Worm (Caenorhabditis elegans) whole organism, young adult: Measurements from ENCODE around the gene C18H7.6.
A peak's percentile ranks its signal among the peaks of the same experiment; 100 is the strongest.

Experiments used
- B0336.3 ChIP-seq: fragments of 200-800 bp; sonication (Bioruptor generic); IDR thresholded peaks from 2 replicates; pipeline ENCODE4 v1.3.6; 2022; ENCODE audit warnings: missing genetic modification characterization, missing compliant biosample characterization
- D2030.7 ChIP-seq: fragments of 200-800 bp; sonication (Bioruptor generic); IDR thresholded peaks from 2 replicates; pipeline ENCODE4 v1.3.6; 2022; ENCODE audit warnings: missing genetic modification reagents, missing genetic modification characterization, missing compliant biosample characterization
- F10E7.11 ChIP-seq: sonication (generic microtip); optimal IDR thresholded peaks from 2 replicates; lab custom pipeline; 2017; ENCODE audit warnings: mild to moderate bottlenecking, missing genetic modification characterization, moderate library complexity, missing compliant biosample characterization
- F22D6.2 ChIP-seq: sonication (generic microtip); optimal IDR thresholded peaks from 2 replicates; lab custom pipeline; 2016; ENCODE audit warnings: mild to moderate bottlenecking, missing genetic modification characterization, missing compliant biosample characterization
- F39B2.1 ChIP-seq: fragments of 200-800 bp; sonication (Bioruptor generic); IDR thresholded peaks from 2 replicates; pipeline ENCODE4 v1.3.6; 2022; ENCODE audit warnings: missing genetic modification reagents, missing genetic modification characterization, missing compliant biosample characterization
- F49E8.2 ChIP-seq: sonication (generic microtip); optimal IDR thresholded peaks from 3 replicates; lab custom pipeline; 2017; ENCODE audit warnings: missing genetic modification characterization, mild to moderate bottlenecking, missing compliant biosample characterization, antibody characterized with exemption, moderate library complexity; ENCODE audit not compliant: insufficient read depth
- K11D2.4 ChIP-seq: fragments of 200-800 bp; sonication (Bioruptor generic); IDR thresholded peaks from 2 replicates; pipeline ENCODE4 v1.3.6; 2022; ENCODE audit warnings: missing genetic modification reagents, missing genetic modification characterization, missing compliant biosample characterization
- K12H6.12 ChIP-seq: fragments of 200-800 bp; sonication (Bioruptor generic); optimal IDR thresholded peaks from 2 replicates; lab custom pipeline; 2018; ENCODE audit warnings: mild to moderate bottlenecking, missing genetic modification characterization, missing compliant biosample characterization
- T26A5.8 ChIP-seq: sonication (generic microtip); optimal IDR thresholded peaks from 2 replicates; lab custom pipeline; 2016; ENCODE audit warnings: missing genetic modification characterization, missing compliant biosample characterization
- Y56A3A.18 ChIP-seq: fragments of 200-800 bp; sonication (Bioruptor generic); IDR thresholded peaks from 2 replicates; pipeline ENCODE4 v1.3.6; 2022; ENCODE audit warnings: missing genetic modification reagents, missing genetic modification characterization, missing compliant biosample characterization
- Y79H2A.3 ChIP-seq: fragments of 200-800 bp; sonication (Bioruptor generic); conservative IDR thresholded peaks from 2 replicates; pipeline ENCODE4 v1.3.6; 2022; ENCODE audit warnings: missing genetic modification reagents, missing genetic modification characterization, missing compliant biosample characterization
- ZK185.1 ChIP-seq: sonication (generic microtip); optimal IDR thresholded peaks from 2 replicates; lab custom pipeline; 2016; ENCODE audit warnings: mild to moderate bottlenecking, missing genetic modification characterization, missing compliant biosample characterization; ENCODE audit not compliant: poor library complexity, severe bottlenecking
- ama-1 ChIP-seq, 3 experiments: fragments of 150-350 bp in 1 of 3; sonication (generic microtip) in 2 of 3; optimal IDR thresholded peaks; 2 replicates each; lab custom pipeline; 2014 to 2018; ENCODE audit warnings: missing biosample characterization in 2 of 3, missing genetic modification characterization in 2 of 3, missing genetic modification reagents in 2 of 3
- aptf-3 ChIP-seq: fragments of 200-800 bp; sonication (Bioruptor generic); IDR thresholded peaks from 2 replicates; pipeline ENCODE4 v1.3.6; 2022; ENCODE audit warnings: missing genetic modification characterization, missing compliant biosample characterization
- atf-7 ChIP-seq: sonication (generic microtip); optimal IDR thresholded peaks from 2 replicates; lab custom pipeline; 2017; ENCODE audit warnings: mild to moderate bottlenecking, missing genetic modification characterization, missing compliant biosample characterization
- athp-1 ChIP-seq: sonication (generic microtip); optimal IDR thresholded peaks from 2 replicates; lab custom pipeline; 2017; ENCODE audit warnings: mild to moderate bottlenecking, missing genetic modification characterization, missing compliant biosample characterization
- attf-3 ChIP-seq: fragments of 200-800 bp; sonication (Bioruptor generic); conservative IDR thresholded peaks from 2 replicates; pipeline ENCODE4 v1.3.6; 2022; ENCODE audit warnings: missing genetic modification reagents, missing genetic modification characterization, missing compliant biosample characterization
- attf-5 ChIP-seq: fragments of 200-800 bp; sonication (Bioruptor generic); optimal IDR thresholded peaks from 2 replicates; lab custom pipeline; 2018; ENCODE audit warnings: mild to moderate bottlenecking, missing genetic modification characterization, missing compliant biosample characterization
- bed-2 ChIP-seq: fragments of 200-800 bp; sonication (Bioruptor generic); IDR thresholded peaks from 2 replicates; pipeline ENCODE4 v1.3.6; 2022; ENCODE audit warnings: missing genetic modification reagents, missing genetic modification characterization, missing compliant biosample characterization
- ccch-3 ChIP-seq: fragments of 200-800 bp; sonication (Bioruptor generic); optimal IDR thresholded peaks from 2 replicates; lab custom pipeline; 2018; ENCODE audit warnings: mild to moderate bottlenecking, missing genetic modification characterization, missing compliant biosample characterization
- cebp-1 ChIP-seq, 2 experiments: fragments of 200-800 bp in 1 of 2; sonication (Bioruptor generic) in 1 of 2; sonication (generic microtip) in 1 of 2; IDR thresholded peaks in 1 of 2; optimal IDR thresholded peaks in 1 of 2; 2 replicates each; pipeline versions ENCODE4 v1.3.6 to Lab custom; 2017 to 2022; ENCODE audit warnings: missing compliant biosample characterization in 2 of 2, missing genetic modification characterization in 2 of 2, mild to moderate bottlenecking in 1 of 2, missing genetic modification reagents in 1 of 2, moderate library complexity in 1 of 2
- ceh-100 ChIP-seq: fragments of 200-800 bp; sonication (Bioruptor generic); IDR thresholded peaks from 2 replicates; pipeline ENCODE4 v1.3.6; 2022; ENCODE audit warnings: missing genetic modification reagents, missing genetic modification characterization, missing compliant biosample characterization
- chd-7 ChIP-seq: sonication (generic microtip); optimal IDR thresholded peaks from 2 replicates; lab custom pipeline; 2016; ENCODE audit warnings: mild to moderate bottlenecking, missing genetic modification characterization, moderate library complexity, missing compliant biosample characterization
- dox-1 ChIP-seq: fragments of 200-800 bp; sonication (Bioruptor generic); IDR thresholded peaks from 2 replicates; pipeline ENCODE4 v1.3.6; 2022; ENCODE audit warnings: missing genetic modification reagents, missing genetic modification characterization, missing compliant biosample characterization
- dpff-1 ChIP-seq: sonication (generic microtip); optimal IDR thresholded peaks from 2 replicates; lab custom pipeline; 2017; ENCODE audit warnings: mild to moderate bottlenecking, missing genetic modification characterization, missing compliant biosample characterization
- efl-1 ChIP-seq: fragments of 150-350 bp; optimal IDR thresholded peaks from 2 replicates; lab custom pipeline; 2014; ENCODE audit warnings: missing biosample characterization, missing genetic modification reagents, missing genetic modification characterization
- egl-44 ChIP-seq: fragments of 200-800 bp; sonication (Bioruptor generic); IDR thresholded peaks from 2 replicates; pipeline ENCODE4 v1.3.6; 2022; ENCODE audit warnings: missing genetic modification reagents, missing genetic modification characterization, missing compliant biosample characterization
- fkh-3 ChIP-seq: sonication (generic microtip); optimal IDR thresholded peaks from 2 replicates; lab custom pipeline; 2016; ENCODE audit warnings: mild to moderate bottlenecking, missing genetic modification characterization, missing compliant biosample characterization
- him-1 ChIP-seq: sonication (generic microtip); optimal IDR thresholded peaks from 2 replicates; lab custom pipeline; 2016; ENCODE audit warnings: missing genotype, missing genetic modification reagents, missing genetic modification characterization, missing compliant biosample characterization
- hlh-12 ChIP-seq: sonication (generic microtip); optimal IDR thresholded peaks from 2 replicates; lab custom pipeline; 2016; ENCODE audit warnings: missing genetic modification characterization, missing compliant biosample characterization
- hrde-1 ChIP-seq: sonication (generic microtip); optimal IDR thresholded peaks from 2 replicates; lab custom pipeline; 2016; ENCODE audit warnings: missing genetic modification characterization, mild to moderate bottlenecking, missing compliant biosample characterization, moderate library complexity, missing genotype, missing genetic modification reagents, borderline replicate concordance
- lin-26 ChIP-seq: fragments of 200-800 bp; sonication (Bioruptor generic); IDR thresholded peaks from 2 replicates; pipeline ENCODE4 v1.3.6; 2022; ENCODE audit warnings: missing genetic modification reagents, missing genetic modification characterization, missing compliant biosample characterization
- lin-40 ChIP-seq: sonication (generic microtip); optimal IDR thresholded peaks from 2 replicates; lab custom pipeline; 2016; ENCODE audit warnings: missing genetic modification characterization, mild to moderate bottlenecking, missing compliant biosample characterization, missing genotype, missing genetic modification reagents
- lsy-27 ChIP-seq: sonication (generic microtip); optimal IDR thresholded peaks from 2 replicates; lab custom pipeline; 2017; ENCODE audit warnings: missing genetic modification characterization, mild to moderate bottlenecking, missing compliant biosample characterization, antibody characterized with exemption, missing genotype, borderline replicate concordance; ENCODE audit not compliant: insufficient read depth
- mes-4 ChIP-seq: sonication (generic microtip); optimal IDR thresholded peaks from 2 replicates; lab custom pipeline; 2016; ENCODE audit warnings: missing genotype, missing genetic modification characterization, missing compliant biosample characterization
- nfya-2 ChIP-seq: fragments of 200-800 bp; sonication (Bioruptor generic); IDR thresholded peaks from 2 replicates; pipeline ENCODE4 v1.3.6; 2022; ENCODE audit warnings: missing genetic modification reagents, missing genetic modification characterization, missing compliant biosample characterization
- nhr-80 ChIP-seq: sonication (generic microtip); optimal IDR thresholded peaks from 2 replicates; lab custom pipeline; 2016; ENCODE audit warnings: missing genetic modification characterization, missing compliant biosample characterization
- nhr-90 ChIP-seq: sonication (generic microtip); optimal IDR thresholded peaks from 2 replicates; lab custom pipeline; 2016; ENCODE audit warnings: missing genotype, mild to moderate bottlenecking, missing genetic modification characterization, missing compliant biosample characterization
- pha-4 ChIP-seq: fragments of 150-350 bp; sonication (generic microtip); optimal IDR thresholded peaks from 2 replicates; lab custom pipeline; 2014; ENCODE audit warnings: missing biosample characterization, missing genetic modification reagents, missing genetic modification characterization
- rcor-1 ChIP-seq: fragments of 200-800 bp; sonication (Bioruptor generic); IDR thresholded peaks from 2 replicates; pipeline ENCODE4 v1.3.6; 2022; ENCODE audit warnings: missing genetic modification reagents, missing genetic modification characterization, missing compliant biosample characterization
- rpc-1 ChIP-seq, 2 experiments: fragments of 150-350 bp in 1 of 2; sonication (generic microtip) in 1 of 2; optimal IDR thresholded peaks; 2 replicates each; lab custom pipeline; 2014 to 2018; ENCODE audit warnings: missing biosample characterization in 1 of 2, missing genetic modification characterization in 1 of 2, missing genetic modification reagents in 1 of 2, missing genotype in 1 of 2
- sdz-38 ChIP-seq: sonication (generic microtip); optimal IDR thresholded peaks from 2 replicates; lab custom pipeline; 2016; ENCODE audit warnings: missing genotype, missing genetic modification characterization, missing compliant biosample characterization
- snpc-4 ChIP-seq, 5 experiments: fragments of 150-350 bp in 1 of 5; sonication (generic microtip) in 4 of 5; optimal IDR thresholded peaks; 2 replicates each; lab custom pipeline; 2014 to 2018; ENCODE audit warnings: missing genetic modification characterization in 5 of 5, missing biosample characterization in 3 of 5, antibody characterized with exemption in 2 of 5, mild to moderate bottlenecking in 2 of 5, missing compliant biosample characterization in 2 of 5, missing genotype in 2 of 5, moderate library complexity in 2 of 5, missing genetic modification reagents in 1 of 5
- sptf-2 ChIP-seq: fragments of 200-800 bp; sonication (Bioruptor generic); optimal IDR thresholded peaks from 2 replicates; lab custom pipeline; 2018; ENCODE audit warnings: mild to moderate bottlenecking, missing genetic modification characterization, missing compliant biosample characterization
- unc-62 ChIP-seq: fragments of 150-350 bp; optimal IDR thresholded peaks from 2 replicates; lab custom pipeline; 2014; ENCODE audit warnings: missing biosample characterization, missing genetic modification reagents, missing genetic modification characterization
- ztf-28 ChIP-seq: fragments of 200-800 bp; sonication (Bioruptor generic); IDR thresholded peaks from 2 replicates; pipeline ENCODE4 v1.3.6; 2022; ENCODE audit warnings: missing genetic modification reagents, missing genetic modification characterization, missing compliant biosample characterization

C18H7.6 gene

ce11 chrIV:627237-627636, 35.0 kb upstream of the C18H7.6 start, which contains the start of gene nhr-76:
Gene nhr-76, plus strand, starts transcription at chrIV:627537.
- no peak for TF ChIP-seq atf-7
- no peak for TF ChIP-seq lin-26 (GFP tag; lab: Robert Waterston, UW)
- no peak for TF ChIP-seq lin-40 (tag; lab: Kevin White, UChicago)
- TF ChIP-seq D2030.7: no peak
- TF ChIP-seq him-1 (tag; lab: Kevin White, UChicago): no peak
- TF ChIP-seq fkh-3 (tag; lab: Kevin White, UChicago): no peak
- no peak for TF ChIP-seq sptf-2
- TF ChIP-seq egl-44 (GFP tag; lab: Robert Waterston, UW): no peak
- no peak for TF ChIP-seq sdz-38
- no peak for TF ChIP-seq lsy-27 (tag; lab: Kevin White, UChicago)
- no peak for TF ChIP-seq nfya-2
- no peak for TF ChIP-seq rpc-1 (optimal IDR thresholded peaks at IDR 0.05; lab: Kevin White, UChicago)
- no peak for TF ChIP-seq rpc-1 (tag; optimal IDR thresholded peaks at IDR 0.05; lab: Kevin White, UChicago)
- no peak for TF ChIP-seq F22D6.2
- TF ChIP-seq ama-1 (optimal IDR thresholded peaks at IDR 0.05; lab: Kevin White, UChicago): no peak
- TF ChIP-seq ama-1 (GFP tag; optimal IDR thresholded peaks at IDR 0.05; lab: Kevin White, UChicago): no peak
- TF ChIP-seq B0336.3 (GFP tag; lab: Robert Waterston, UW): no peak

ce11 chrIV:625947-626548, 33.8 kb upstream of the C18H7.6 start:
- TF ChIP-seq K12H6.12 (tag; lab: Kevin White, UChicago) (no peak), Y56A3A.18 (GFP tag; lab: Robert Waterston, UW) (no peak), lin-40 (tag; lab: Kevin White, UChicago) (peak; percentile 53), unc-62 (GFP tag; lab: Kevin White, UChicago) (peak; percentile 81), chd-7 (tag; lab: Kevin White, UChicago) (no peak), efl-1 (no peak), dox-1 (GFP tag; lab: Robert Waterston, UW) (peak; percentile 40; the same call in 1 of the 2 replicates), F39B2.1 (GFP tag; lab: Robert Waterston, UW) (no peak), F10E7.11 (tag; lab: Kevin White, UChicago) (no peak), bed-2 (GFP tag; lab: Robert Waterston, UW) (no peak), mes-4 (tag; lab: Kevin White, UChicago) (no peak), ccch-3 (no peak), F49E8.2 (tag; lab: Kevin White, UChicago) (no peak), hlh-12 (tag; lab: Kevin White, UChicago) (no peak), ztf-28 (no peak), sdz-38 (no peak), ZK185.1 (tag; lab: Kevin White, UChicago) (no peak), Y79H2A.3 (GFP tag; lab: Robert Waterston, UW) (no peak), aptf-3 (GFP tag; lab: Robert Waterston, UW) (no peak), cebp-1 (GFP tag; IDR thresholded peaks at IDR 0.05; lab: Robert Waterston, UW) (no peak), cebp-1 (tag; optimal IDR thresholded peaks at IDR 0.05; lab: Kevin White, UChicago) (peak; percentile 27), K11D2.4 (GFP tag; lab: Robert Waterston, UW) (no peak), rcor-1 (GFP tag; lab: Robert Waterston, UW) (no peak), athp-1 (tag; lab: Kevin White, UChicago) (no peak), T26A5.8 (tag; lab: Kevin White, UChicago) (no peak), snpc-4 (GFP tag; optimal IDR thresholded peaks at IDR 0.05; lab: Kevin White, UChicago) (no peak), snpc-4 (tag; optimal IDR thresholded peaks at IDR 0.05; lab: Kevin White, UChicago) (peak in 2 of 4 experiments; percentile 5 to 18), nhr-90 (tag; lab: Kevin White, UChicago) (no peak), ceh-100 (GFP tag; lab: Robert Waterston, UW) (no peak), nhr-80 (tag; lab: Kevin White, UChicago) (peak; percentile 86), dpff-1 (tag; lab: Kevin White, UChicago) (no peak), hrde-1 (tag; lab: Kevin White, UChicago) (no peak), pha-4 (tag; lab: Kevin White, UChicago) (no peak), attf-5 (GFP tag; lab: Kevin White, UChicago) (no peak), attf-3 (GFP tag; lab: Robert Waterston, UW) (no peak)
